Fruit fly (Drosophila melanogaster): Measurements from ENCODE around the gene Sec71.

Sec71 gene

DNA sequence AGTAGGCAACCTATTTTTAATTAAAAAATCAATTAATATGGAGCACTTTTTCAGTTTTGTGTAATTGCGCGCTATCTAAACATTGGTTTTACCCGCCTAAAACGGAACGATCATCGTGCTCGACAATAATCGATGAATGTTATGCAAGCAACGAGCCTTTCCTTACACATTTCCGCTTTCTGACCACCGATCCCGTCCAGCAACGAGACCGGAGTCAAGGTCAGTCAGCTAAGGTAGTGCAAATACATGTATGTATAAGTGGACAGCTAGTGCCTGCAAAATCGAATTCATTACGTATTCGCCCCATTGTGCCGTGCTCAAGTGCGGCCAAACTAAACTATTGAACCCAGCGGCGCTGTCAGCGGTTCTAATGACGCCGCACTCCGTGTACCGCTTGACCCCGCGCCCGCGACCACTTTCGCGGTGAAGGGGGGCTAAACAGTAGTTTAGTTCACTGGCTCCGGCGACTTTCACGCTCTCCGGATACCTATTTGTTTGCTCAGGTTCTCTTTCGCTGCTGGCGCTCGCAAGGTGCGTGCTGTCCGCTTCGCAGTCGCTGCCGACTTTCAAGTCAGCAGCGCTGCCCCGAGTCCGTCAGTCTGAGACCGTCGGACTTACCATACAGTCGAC lies 9.8 kb downstream of the Sec71 start, which contains the start of gene CAH1 (continued):
- peak; percentile 19; the same call in 1 of the 2 replicates for TF ChIP-seq amos (GFP tag; IDR thresholded peaks at IDR 0.05; ENCODE audit: partially characterized antibody)
- no peak for TF ChIP-seq CG10147 (GFP tag; optimal IDR thresholded peaks at IDR 0.05)
- no peak for TF ChIP-seq aop (GFP tag; IDR thresholded peaks at IDR 0.05)
- TF ChIP-seq pum (GFP tag; optimal IDR thresholded peaks at IDR 0.05) = no peak
- TF ChIP-seq CG5245 (GFP tag; optimal IDR thresholded peaks at IDR 0.05) = no peak
- no peak for TF ChIP-seq CkIIα-i1 (GFP tag; IDR thresholded peaks at IDR 0.05)
- no peak for TF ChIP-seq CG13894 (tag; optimal IDR thresholded peaks at IDR 0.05)
- no peak for TF ChIP-seq zfh1 (GFP tag; IDR thresholded peaks at IDR 0.05)
- no peak for TF ChIP-seq wdn (GFP tag; IDR thresholded peaks at IDR 0.05)
- TF ChIP-seq bbx (GFP tag; IDR thresholded peaks at IDR 0.05; ENCODE audit: partially characterized antibody) = no peak
- TF ChIP-seq nau (GFP tag; optimal IDR thresholded peaks at IDR 0.05) = no peak
- no peak for TF ChIP-seq Xbp1 (GFP tag; optimal IDR thresholded peaks at IDR 0.05)
- TF ChIP-seq CG17186 (GFP tag; optimal IDR thresholded peaks at IDR 0.05) = no peak
- no peak for TF ChIP-seq tna (GFP tag; IDR thresholded peaks at IDR 0.05; ENCODE audit: partially characterized antibody)
- TF ChIP-seq CG17328 (GFP tag; IDR thresholded peaks at IDR 0.05) = 0 out of 2 replicates have a peak, but pooled peaks have one; percentile 9
- TF ChIP-seq D (optimal IDR thresholded peaks at IDR 0.05) = no peak
- TF ChIP-seq D (GFP tag; optimal IDR thresholded peaks at IDR 0.05) = no peak
- TF ChIP-seq ranshi (GFP tag; IDR thresholded peaks at IDR 0.05) = no peak
- TF ChIP-seq Asciz (GFP tag; optimal IDR thresholded peaks at IDR 0.05) = no peak
- no peak for TF ChIP-seq ERR (GFP tag; optimal IDR thresholded peaks at IDR 0.05)
- no peak for TF ChIP-seq vfl (GFP tag; optimal IDR thresholded peaks at IDR 0.05)
- no peak for TF ChIP-seq CG12155 (GFP tag; optimal IDR thresholded peaks at IDR 0.05)
- TF ChIP-seq zfh2 (GFP tag; optimal IDR thresholded peaks at IDR 0.05) = no peak
- no peak for TF ChIP-seq Sox102F (GFP tag; optimal IDR thresholded peaks at IDR 0.05)
- no peak for TF ChIP-seq repo (GFP tag; optimal IDR thresholded peaks at IDR 0.05)
- no peak for TF ChIP-seq dimm (GFP tag; IDR thresholded peaks at IDR 0.05)
- TF ChIP-seq HmgZ (tag; optimal IDR thresholded peaks at IDR 0.05) = no peak
- TF ChIP-seq Fer1 (GFP tag; optimal IDR thresholded peaks at IDR 0.05) = no peak
- TF ChIP-seq Max (GFP tag; optimal IDR thresholded peaks at IDR 0.05) = no peak
- no peak for TF ChIP-seq Antp (GFP tag; optimal IDR thresholded peaks at IDR 0.05)
- no peak for TF ChIP-seq chif (GFP tag; optimal IDR thresholded peaks at IDR 0.05)
- no peak for TF ChIP-seq E2f1 (GFP tag; IDR thresholded peaks at IDR 0.05)
- no peak for TF ChIP-seq CG32767 (GFP tag; IDR thresholded peaks at IDR 0.05)
- no peak for TF ChIP-seq CG4854 (GFP tag; optimal IDR thresholded peaks at IDR 0.05)
- no peak for TF ChIP-seq CG11504 (tag; optimal IDR thresholded peaks at IDR 0.05)
- TF ChIP-seq pros (GFP tag; optimal IDR thresholded peaks at IDR 0.05) = no peak
- no peak for TF ChIP-seq insv (GFP tag; optimal IDR thresholded peaks at IDR 0.05)
- TF ChIP-seq CG10979 (tag; optimal IDR thresholded peaks at IDR 0.05) = no peak
- peak in 1 of 2 experiments; percentile 37 for TF ChIP-seq Trl (optimal IDR thresholded peaks at IDR 0.05)
- no peak for TF ChIP-seq Trl (GFP tag; optimal IDR thresholded peaks at IDR 0.05)
- no peak for TF ChIP-seq wor (GFP tag; IDR thresholded peaks at IDR 0.05)
- no peak for TF ChIP-seq CG4328 (GFP tag; optimal IDR thresholded peaks at IDR 0.05)
- no peak for TF ChIP-seq HLH54F (GFP tag; optimal IDR thresholded peaks at IDR 0.05)
- TF ChIP-seq Ets65A (GFP tag) = peak; percentile 22
- TF ChIP-seq Hmr (GFP tag; optimal IDR thresholded peaks at IDR 0.05) = no peak
- TF ChIP-seq dati (GFP tag; IDR thresholded peaks at IDR 0.05) = no peak
- TF ChIP-seq CG15514 (GFP tag; optimal IDR thresholded peaks at IDR 0.05) = peak; percentile 21
- TF ChIP-seq Pdp1 (GFP tag; optimal IDR thresholded peaks at IDR 0.05) = peak in 1 of 2 experiments; percentile 80
- TF ChIP-seq CG17612 (GFP tag; IDR thresholded peaks at IDR 0.05) = no peak
- no peak for TF ChIP-seq otp (GFP tag; IDR thresholded peaks at IDR 0.05)
- no peak for TF ChIP-seq CG1233 (GFP tag; optimal IDR thresholded peaks at IDR 0.05)

Data from whole organism, embryonic.